Worm (Caenorhabditis elegans): Measurements from ENCODE around the gene F26G1.10.

- TF ChIP-seq ztf-28 (GFP tag; IDR thresholded peaks at IDR 0.05) (no peak), dpl-1 (GFP tag; optimal IDR thresholded peaks at IDR 0.05) (no peak), attf-5 (GFP tag; optimal IDR thresholded peaks at IDR 0.05) (no peak)
These were observed 12.0 kb downstream of the F26G1.10 start, which contains the start of gene msp-3 for ce11 chrII:4786181-4786580.
